Fruit fly (Drosophila melanogaster) whole organism, adult: ENCODE measurements around the gene r2d2.
A peak's percentile ranks its signal among the peaks of the same experiment; 100 is the strongest.

Experiments used
- CG11617 ChIP-seq: fragments of 200-800 bp; sonication (Bioruptor generic); optimal IDR thresholded peaks from 2 replicates; lab custom pipeline; 2017; ENCODE audit warnings: mild to moderate bottlenecking, missing biosample characterization, missing genetic modification reagents, missing genetic modification characterization
- CG12768 ChIP-seq: fragments of 200-800 bp; sonication (Bioruptor generic); optimal IDR thresholded peaks from 2 replicates; lab custom pipeline; 2017; ENCODE audit warnings: missing biosample characterization, missing genetic modification characterization, mild to moderate bottlenecking, moderate library complexity, missing genetic modification reagents
- CG14711 ChIP-seq: fragments of 200-800 bp; sonication (Bioruptor generic); optimal IDR thresholded peaks from 2 replicates; lab custom pipeline; 2018; ENCODE audit warnings: missing biosample characterization, mild to moderate bottlenecking, missing genetic modification characterization, moderate library complexity
- CG1620 ChIP-seq: fragments of 200-800 bp; sonication (Bioruptor generic); optimal IDR thresholded peaks from 2 replicates; lab custom pipeline; 2016; ENCODE audit warnings: missing biosample characterization, missing genetic modification characterization
- CG33017 ChIP-seq: fragments of 200-800 bp; sonication (Bioruptor generic); optimal IDR thresholded peaks from 2 replicates; lab custom pipeline; 2018; ENCODE audit warnings: missing biosample characterization, mild to moderate bottlenecking, missing genetic modification characterization, moderate library complexity
- CG5204 ChIP-seq: fragments of 200-800 bp; sonication (Bioruptor generic); optimal IDR thresholded peaks from 2 replicates; lab custom pipeline; 2016; ENCODE audit warnings: missing biosample characterization, missing genetic modification characterization
- CG7045 ChIP-seq: fragments of 200-800 bp; sonication (Bioruptor generic); optimal IDR thresholded peaks from 2 replicates; lab custom pipeline; 2017; ENCODE audit warnings: missing biosample characterization, mild to moderate bottlenecking, missing genetic modification characterization
- CG7101 ChIP-seq: fragments of 200-800 bp; sonication (Bioruptor generic); optimal IDR thresholded peaks from 2 replicates; lab custom pipeline; 2018; ENCODE audit warnings: missing biosample characterization, mild to moderate bottlenecking, missing genetic modification characterization, moderate library complexity
- Clk ChIP-seq: fragments of 200-800 bp; sonication (Bioruptor generic); optimal IDR thresholded peaks from 2 replicates; lab custom pipeline; 2017; ENCODE audit warnings: missing biosample characterization, missing genetic modification characterization
- Crg-1 ChIP-seq: fragments of 200-800 bp; sonication (Bioruptor generic); optimal IDR thresholded peaks from 2 replicates; lab custom pipeline; 2016; ENCODE audit warnings: missing biosample characterization, missing genetic modification characterization
- Hr96 ChIP-seq: fragments of 200-800 bp; sonication (Bioruptor generic); optimal IDR thresholded peaks from 2 replicates; lab custom pipeline; 2016; ENCODE audit warnings: missing biosample characterization, missing genetic modification characterization
- Mnt ChIP-seq: fragments of 200-800 bp; sonication (Bioruptor generic); optimal IDR thresholded peaks from 2 replicates; lab custom pipeline; 2016; ENCODE audit warnings: missing biosample characterization, mild to moderate bottlenecking, missing genetic modification characterization
- bab1 ChIP-seq: fragments of 200-800 bp; sonication (Bioruptor generic); optimal IDR thresholded peaks from 3 replicates; lab custom pipeline; 2019; ENCODE audit warnings: missing biosample characterization, mild to moderate bottlenecking, missing genetic modification characterization, moderate library complexity
- cic ChIP-seq: fragments of 200-800 bp; sonication (Bioruptor generic); optimal IDR thresholded peaks from 2 replicates; lab custom pipeline; 2017; ENCODE audit warnings: missing biosample characterization, mild to moderate bottlenecking, missing genetic modification characterization, moderate library complexity
- cnc ChIP-seq, 2 experiments: fragments of >200 bp; optimal IDR thresholded peaks; 2 replicates each; lab custom pipeline; 2017
- kay ChIP-seq: fragments of 200-800 bp; sonication (Bioruptor generic); peaks from one replicate; lab custom pipeline; 2016; ENCODE audit warnings: missing biosample characterization, missing genetic modification characterization, borderline replicate concordance
- ovo ChIP-seq: fragments of 200-800 bp; sonication (Bioruptor generic); optimal IDR thresholded peaks from 2 replicates; lab custom pipeline; 2016; ENCODE audit warnings: missing biosample characterization, missing genetic modification characterization
- pad ChIP-seq: fragments of 200-800 bp; sonication (Bioruptor generic); optimal IDR thresholded peaks from 3 replicates; lab custom pipeline; 2017; ENCODE audit warnings: missing biosample characterization, missing genetic modification characterization, mild to moderate bottlenecking, moderate library complexity, missing genetic modification reagents
- tj ChIP-seq: fragments of 200-800 bp; sonication (Bioruptor generic); optimal IDR thresholded peaks from 3 replicates; lab custom pipeline; 2017; ENCODE audit warnings: missing biosample characterization, mild to moderate bottlenecking, missing genetic modification characterization, moderate library complexity
- toe ChIP-seq: fragments of 200-800 bp; sonication (Bioruptor generic); optimal IDR thresholded peaks from 2 replicates; lab custom pipeline; 2016; ENCODE audit warnings: missing biosample characterization, missing genetic modification characterization

Gene r2d2

dm6 chr2L:7810519-7810918, 10.6 kb downstream of the r2d2 start, which contains the start of gene Cdc14:
TSS of gene Cdc14 (minus strand) at chr2L:7810703.
- TF ChIP-seq CG12768 (no peak), pad (GFP tag; lab: Kevin White, UChicago) (no peak), bab1 (peak; percentile 22), Mnt (peak; percentile 14), toe (GFP tag; lab: Kevin White, UChicago) (no peak), CG7101 (tag; lab: Kevin White, UChicago) (peak; percentile 27), kay (peak; percentile 63)

- TF ChIP-seq tj (GFP tag; lab: Kevin White, UChicago) (peak; percentile 72), kay (peak; percentile 22), CG5204 (GFP tag; lab: Kevin White, UChicago) (no peak), cnc (optimal IDR thresholded peaks at IDR 0.05; lab: Kevin White, UChicago) (no peak), CG7101 (tag; lab: Kevin White, UChicago) (no peak), Crg-1 (no peak), Clk (no peak)
Observed at dm6 chr2L:7811249-7812002, 11.5 kb downstream of the r2d2 start, which contains the start of gene LanB1. TSS of gene LanB1 (plus strand) at chr2L:7811438.

- TF ChIP-seq kay (peak; percentile 16), cnc (optimal IDR thresholded peaks at IDR 0.05; lab: Kevin White, UChicago) (no peak), bab1 (no peak), Crg-1 (no peak), tj (GFP tag; lab: Kevin White, UChicago) (peak; percentile 93), cic (GFP tag; lab: Kevin White, UChicago) (no peak), ovo (GFP tag; lab: Kevin White, UChicago) (no peak), CG5204 (GFP tag; lab: Kevin White, UChicago) (no peak), CG7101 (tag; lab: Kevin White, UChicago) (no peak), CG33017 (tag; lab: Kevin White, UChicago) (no peak)
Observed at dm6 chr2L:7812555-7813339, 12.8 kb downstream of the r2d2 start.

- TF ChIP-seq bab1 (no peak), CG7045 (no peak), cic (GFP tag; lab: Kevin White, UChicago) (peak; percentile 3), Mnt (no peak)
Observed at dm6 chr2L:7813357-7813756, 13.4 kb downstream of the r2d2 start.

dm6 chr2L:7820408-7820807, 20.5 kb downstream of the r2d2 start:
- TF ChIP-seq pad (GFP tag; lab: Kevin White, UChicago): no peak
- no peak for TF ChIP-seq cnc (optimal IDR thresholded peaks at IDR 0.05; lab: Kevin White, UChicago)
- TF ChIP-seq Clk: no peak
- TF ChIP-seq cic (GFP tag; lab: Kevin White, UChicago): no peak
- TF ChIP-seq bab1: no peak
- no peak for TF ChIP-seq toe (GFP tag; lab: Kevin White, UChicago)
- TF ChIP-seq CG5204 (GFP tag; lab: Kevin White, UChicago): no peak
- TF ChIP-seq CG1620 (GFP tag; lab: Kevin White, UChicago): no peak
- no peak for TF ChIP-seq Mnt
- TF ChIP-seq CG14711 (tag; lab: Kevin White, UChicago): no peak
- no peak for TF ChIP-seq kay
- no peak for TF ChIP-seq CG12768
- TF ChIP-seq CG33017 (tag; lab: Kevin White, UChicago): no peak
- no peak for TF ChIP-seq Hr96 (GFP tag; lab: Kevin White, UChicago)
- no peak for TF ChIP-seq Crg-1
- no peak for TF ChIP-seq CG7045
- TF ChIP-seq CG7101 (tag; lab: Kevin White, UChicago): no peak
- TF ChIP-seq tj (GFP tag; lab: Kevin White, UChicago): no peak
- TF ChIP-seq CG11617: no peak

- no peak for TF ChIP-seq CG14711 (tag; lab: Kevin White, UChicago)
- no peak for TF ChIP-seq cic (GFP tag; lab: Kevin White, UChicago)
- TF ChIP-seq ovo (GFP tag; lab: Kevin White, UChicago): no peak
Observed at dm6 chr2L:7820851-7821250, 20.9 kb downstream of the r2d2 start, which contains the start of gene CG7115. TSS of gene CG7115 (plus strand) at chr2L:7821151.

- no peak for TF ChIP-seq pad (GFP tag; lab: Kevin White, UChicago)
- TF ChIP-seq ovo (GFP tag; lab: Kevin White, UChicago): no peak
- peak; percentile 81 for TF ChIP-seq toe (GFP tag; lab: Kevin White, UChicago)
- TF ChIP-seq CG14711 (tag; lab: Kevin White, UChicago): peak; percentile 20
- TF ChIP-seq cic (GFP tag; lab: Kevin White, UChicago): peak; percentile 13
- peak; percentile 16 for TF ChIP-seq tj (GFP tag; lab: Kevin White, UChicago)
- TF ChIP-seq kay: no peak
- no peak for TF ChIP-seq cnc (optimal IDR thresholded peaks at IDR 0.05; lab: Kevin White, UChicago)
- TF ChIP-seq CG7101 (tag; lab: Kevin White, UChicago): no peak
- peak; percentile 20 for TF ChIP-seq CG12768
- no peak for TF ChIP-seq Clk
- peak; percentile 39 for TF ChIP-seq Mnt
- no peak for TF ChIP-seq CG5204 (GFP tag; lab: Kevin White, UChicago)
- peak; percentile 50 for TF ChIP-seq CG11617
- peak; percentile 63 for TF ChIP-seq CG1620 (GFP tag; lab: Kevin White, UChicago)
- peak; percentile 32 for TF ChIP-seq Crg-1
- peak; percentile 68 for TF ChIP-seq Hr96 (GFP tag; lab: Kevin White, UChicago)
- TF ChIP-seq bab1: peak; percentile 55
- no peak for TF ChIP-seq CG33017 (tag; lab: Kevin White, UChicago)
- peak; percentile 12 for TF ChIP-seq CG7045
Observed at dm6 chr2L:7821279-7821848, 21.4 kb downstream of the r2d2 start.
